Worm (Caenorhabditis elegans): Measurements from ENCODE around the gene B0464.9.
A peak's percentile ranks its signal among the peaks of the same experiment; 100 is the strongest.

Gene B0464.9

DNA sequence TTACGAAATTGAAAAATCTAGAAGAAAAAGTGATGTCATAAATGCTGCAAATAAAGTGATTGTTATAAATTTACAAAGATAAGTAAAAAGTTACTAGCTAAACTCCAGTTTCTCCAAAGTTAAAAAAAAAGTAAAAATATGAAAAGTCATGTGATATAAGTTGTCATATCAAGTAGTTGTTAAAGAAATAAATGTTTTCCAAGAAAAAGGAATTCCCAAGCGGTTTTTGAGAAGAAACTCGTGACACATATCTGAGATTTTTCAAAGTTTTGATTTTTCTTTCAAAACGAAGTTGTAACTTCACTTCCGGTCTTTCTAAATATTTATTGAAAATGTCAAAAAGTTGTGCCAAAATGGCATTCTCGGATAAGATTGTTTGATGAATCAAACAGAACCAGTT is 35.5 kb downstream of the B0464.9 start:
- TF ChIP-seq pqm-1 (tag; optimal IDR thresholded peaks at IDR 0.05) (no peak), mab-9 (GFP tag; IDR thresholded peaks at IDR 0.05) (no peak), blmp-1 (tag; optimal IDR thresholded peaks at IDR 0.05) (no peak), lin-13 (GFP tag; optimal IDR thresholded peaks at IDR 0.05) (no peak), lin-15B (tag; optimal IDR thresholded peaks at IDR 0.05) (no peak), lin-14 (GFP tag; optimal IDR thresholded peaks at IDR 0.05) (peak; percentile 59), nhr-77 (tag; optimal IDR thresholded peaks at IDR 0.05) (no peak), nhr-85 (tag) (peak; percentile 38), swsn-7 (tag; optimal IDR thresholded peaks at IDR 0.05) (peak; percentile 16), fkh-8 (tag; optimal IDR thresholded peaks at IDR 0.05) (peak; percentile 11), lin-39 (tag; optimal IDR thresholded peaks at IDR 0.05) (peak; percentile 52), lsy-2 (tag; optimal IDR thresholded peaks at IDR 0.05) (peak; percentile 31 to 35), nhr-47 (tag; optimal IDR thresholded peaks at IDR 0.05) (peak; percentile 21), nhr-11 (tag; optimal IDR thresholded peaks at IDR 0.05) (no peak), ceh-82 (tag; optimal IDR thresholded peaks at IDR 0.05) (no peak), sox-4 (tag; optimal IDR thresholded peaks at IDR 0.05) (no peak), nhr-237 (tag; optimal IDR thresholded peaks at IDR 0.05) (no peak), nhr-19 (GFP tag; conservative IDR thresholded peaks at IDR 0.05) (peak; percentile 8; the same call in 1 of the 2 replicates), C34B4.2 (tag; optimal IDR thresholded peaks at IDR 0.05) (no peak), rnt-1 (tag; optimal IDR thresholded peaks at IDR 0.05) (no peak), zag-1 (tag; optimal IDR thresholded peaks at IDR 0.05) (no peak), ztf-11 (tag; optimal IDR thresholded peaks at IDR 0.05) (no peak), ces-1 (GFP tag; optimal IDR thresholded peaks at IDR 0.05) (no peak), ceh-8 (GFP tag; optimal IDR thresholded peaks at IDR 0.05) (no peak), nhr-71 (tag; optimal IDR thresholded peaks at IDR 0.05) (peak; percentile 56)

DNA sequence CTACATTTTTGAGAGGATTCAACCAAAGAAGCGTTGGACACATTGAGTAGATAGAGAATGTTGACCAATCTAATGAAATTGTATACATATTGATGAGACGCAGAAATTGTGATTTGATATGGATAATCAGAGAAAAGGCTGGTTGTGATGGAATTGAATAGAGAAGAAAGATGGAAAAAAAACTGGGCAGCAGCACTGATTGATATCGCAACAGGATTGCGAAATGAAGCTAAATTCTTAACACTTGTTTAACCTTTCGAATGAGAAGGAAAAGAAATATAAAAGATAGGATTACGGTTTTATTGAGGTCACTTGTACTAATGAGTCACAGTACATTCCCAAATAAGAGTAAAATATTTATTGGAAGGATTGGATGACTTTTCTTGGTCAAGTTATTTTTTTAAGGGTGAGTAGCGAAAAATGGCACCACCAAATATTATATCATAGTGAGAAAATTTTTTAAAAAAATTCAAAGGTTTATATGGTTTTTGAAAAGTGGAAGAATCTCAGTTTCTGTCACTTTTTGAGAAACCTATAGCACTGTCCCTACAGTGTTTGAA is 36.7 kb downstream of the B0464.9 start:
- TF ChIP-seq ets-5 (GFP tag; IDR thresholded peaks at IDR 0.05) (no peak), sup-37 (GFP tag; optimal IDR thresholded peaks at IDR 0.05) (no peak), tlp-1 (tag; optimal IDR thresholded peaks at IDR 0.05) (no peak), nhr-237 (tag; optimal IDR thresholded peaks at IDR 0.05) (no peak), mdl-1 (tag; optimal IDR thresholded peaks at IDR 0.05) (no peak), hlh-4 (tag; optimal IDR thresholded peaks at IDR 0.05) (no peak), grh-1 (GFP tag; IDR thresholded peaks at IDR 0.05) (no peak), nhr-71 (tag; optimal IDR thresholded peaks at IDR 0.05) (peak; percentile 20), sox-4 (tag; optimal IDR thresholded peaks at IDR 0.05) (no peak), pax-3 (tag; optimal IDR thresholded peaks at IDR 0.05) (no peak), snpc-4 (tag; optimal IDR thresholded peaks at IDR 0.05) (no peak), elt-3 (tag; optimal IDR thresholded peaks at IDR 0.05) (peak in 5 of 6 experiments; percentile 27 to 81 (median 76)), lsy-2 (tag; optimal IDR thresholded peaks at IDR 0.05) (peak in 1 of 2 experiments; percentile 32), efl-1 (optimal IDR thresholded peaks at IDR 0.05) (no peak), efl-1 (GFP tag; optimal IDR thresholded peaks at IDR 0.05 in 1 of 2) (peak in 1 of 2 experiments; percentile 80), efl-3 (GFP tag; optimal IDR thresholded peaks at IDR 0.05) (no peak), ama-1 (optimal IDR thresholded peaks at IDR 0.05) (no peak), ztf-4 (tag; optimal IDR thresholded peaks at IDR 0.05) (no peak), lin-14 (GFP tag; optimal IDR thresholded peaks at IDR 0.05) (peak; percentile 44), mep-1 (tag; optimal IDR thresholded peaks at IDR 0.05) (no peak), ceh-82 (tag; optimal IDR thresholded peaks at IDR 0.05) (no peak), ztf-11 (tag; optimal IDR thresholded peaks at IDR 0.05) (no peak), blmp-1 (tag; optimal IDR thresholded peaks at IDR 0.05) (peak; percentile 63), isw-1 (GFP tag; IDR thresholded peaks at IDR 0.05) (no peak), skn-1 (tag; optimal IDR thresholded peaks at IDR 0.05) (peak; percentile 23), lin-35 (GFP tag; optimal IDR thresholded peaks at IDR 0.05) (peak in 1 of 2 experiments; percentile 7), Y116A8C.19 (tag; optimal IDR thresholded peaks at IDR 0.05; ENCODE audit: borderline replicate concordance) (no peak), fkh-4 (tag; optimal IDR thresholded peaks at IDR 0.05; ENCODE audit: borderline replicate concordance) (no peak), unc-30 (tag; optimal IDR thresholded peaks at IDR 0.05) (no peak), unc-62 (GFP tag; optimal IDR thresholded peaks at IDR 0.05) (no peak), C16A3.4 (tag; optimal IDR thresholded peaks at IDR 0.05) (peak; percentile 17)
